Fruit fly (Drosophila melanogaster) whole organism, embryonic: ENCODE data around the gene Gr89a.

Source experiments
- Abd-B ChIP-seq: fragments of 200-800 bp; sonication (Bioruptor generic); optimal IDR thresholded peaks from 2 replicates; lab custom pipeline; 2018; ENCODE audit warnings: missing biosample characterization, mild to moderate bottlenecking, missing genetic modification characterization, moderate library complexity
- Aef1 ChIP-seq: fragments of 200-800 bp; sonication (Bioruptor generic); IDR thresholded peaks from 3 replicates; pipeline ENCODE4 v1.3.6; 2022; ENCODE audit warnings: missing biosample characterization, missing genetic modification characterization
- Blimp-1 ChIP-seq: fragments of 200-800 bp; sonication (Bioruptor generic); optimal IDR thresholded peaks from 3 replicates; lab custom pipeline; 2018; ENCODE audit warnings: missing biosample characterization, missing genetic modification characterization, mild to moderate bottlenecking, moderate library complexity, missing genetic modification reagents
- CG10366 ChIP-seq: fragments of 200-800 bp; sonication (Bioruptor generic); IDR thresholded peaks from 2 replicates; pipeline ENCODE4 v1.3.6; 2022; ENCODE audit warnings: missing biosample characterization, missing genetic modification characterization
- CG12659 ChIP-seq: fragments of 200-800 bp; sonication (Bioruptor generic); optimal IDR thresholded peaks from 3 replicates; lab custom pipeline; 2017; ENCODE audit warnings: mild to moderate bottlenecking, missing biosample characterization, missing genetic modification reagents, missing genetic modification characterization
- CG18764 ChIP-seq: fragments of 200-800 bp; sonication (Bioruptor generic); optimal IDR thresholded peaks from 3 replicates; lab custom pipeline; 2016; ENCODE audit warnings: missing biosample characterization, missing genetic modification characterization
- CG31365 ChIP-seq: fragments of 200-800 bp; sonication (Bioruptor generic); optimal IDR thresholded peaks from 2 replicates; lab custom pipeline; 2018; ENCODE audit warnings: missing biosample characterization, mild to moderate bottlenecking, missing genetic modification characterization
- CG32772 ChIP-seq: fragments of 200-800 bp; sonication (Bioruptor generic); IDR thresholded peaks from 2 replicates; pipeline ENCODE4 v1.3.6; 2022; ENCODE audit warnings: missing biosample characterization, missing genetic modification characterization
- CG5180 ChIP-seq: fragments of 200-800 bp; sonication (Bioruptor generic); optimal IDR thresholded peaks from 3 replicates; lab custom pipeline; 2017; ENCODE audit warnings: missing biosample characterization, missing genetic modification characterization, mild to moderate bottlenecking, moderate library complexity, missing genetic modification reagents
- CG9437 ChIP-seq: fragments of 200-800 bp; sonication (Bioruptor generic); optimal IDR thresholded peaks from 2 replicates; lab custom pipeline; 2018; ENCODE audit warnings: missing biosample characterization, mild to moderate bottlenecking, missing genetic modification characterization
- CG9609 ChIP-seq: fragments of 200-800 bp; sonication (Bioruptor generic); optimal IDR thresholded peaks from 3 replicates; lab custom pipeline; 2016; ENCODE audit warnings: missing biosample characterization, missing genetic modification characterization
- CG9727 ChIP-seq: fragments of 200-800 bp; sonication (Bioruptor generic); optimal IDR thresholded peaks from 3 replicates; lab custom pipeline; 2017; ENCODE audit warnings: missing biosample characterization, mild to moderate bottlenecking, missing genetic modification characterization
- D ChIP-seq, 2 experiments: fragments of 200-800 bp in 1 of 2; fragments of >200 bp in 1 of 2; sonication (Bioruptor generic) in 1 of 2; optimal IDR thresholded peaks; 2 replicates in 1 of 2; 3 replicates in 1 of 2; lab custom pipeline; 2017; ENCODE audit warnings: mild to moderate bottlenecking in 1 of 2, missing biosample characterization in 1 of 2, missing genetic modification characterization in 1 of 2, missing genetic modification reagents in 1 of 2
- Dbx ChIP-seq: fragments of 200-800 bp; sonication (Bioruptor generic); IDR thresholded peaks from 3 replicates; pipeline ENCODE4 v1.3.6; 2022; ENCODE audit warnings: missing biosample characterization, missing genetic modification characterization
- E2f1 ChIP-seq: fragments of 200-800 bp; sonication (Bioruptor generic); IDR thresholded peaks from 2 replicates; pipeline ENCODE4 v1.3.6; 2022; ENCODE audit warnings: missing biosample characterization, missing genetic modification characterization
- Eip74EF ChIP-seq, 2 experiments: fragments of 200-800 bp in 1 of 2; fragments of >200 bp in 1 of 2; sonication (Bioruptor generic) in 1 of 2; optimal IDR thresholded peaks; 2 replicates each; lab custom pipeline; 2017 to 2019; ENCODE audit warnings: missing biosample characterization in 2 of 2, missing genetic modification characterization in 2 of 2, mild to moderate bottlenecking in 1 of 2, moderate library complexity in 1 of 2
- Lim3 ChIP-seq: fragments of 200-800 bp; sonication (Bioruptor generic); IDR thresholded peaks from 2 replicates; pipeline ENCODE4 v1.3.6; 2022; ENCODE audit warnings: missing biosample characterization, missing genetic modification characterization
- MESR4 ChIP-seq: fragments of 200-800 bp; sonication (Bioruptor generic); optimal IDR thresholded peaks from 2 replicates; lab custom pipeline; 2018; ENCODE audit warnings: missing biosample characterization, mild to moderate bottlenecking, missing genetic modification characterization, moderate library complexity
- Max ChIP-seq: fragments of 200-800 bp; sonication (Bioruptor generic); optimal IDR thresholded peaks from 2 replicates; lab custom pipeline; 2016; ENCODE audit warnings: missing biosample characterization, mild to moderate bottlenecking, missing genetic modification characterization
- Med ChIP-seq: fragments of 200-800 bp; sonication (Bioruptor generic); peaks from one replicate; lab custom pipeline; 2016; ENCODE audit warnings: missing biosample characterization, missing genetic modification characterization, mild to moderate bottlenecking, inconsistent platforms, moderate library complexity
- Oaz ChIP-seq: fragments of 200-800 bp; sonication (Bioruptor generic); IDR thresholded peaks from 2 replicates; pipeline ENCODE4 v1.3.6; 2022; ENCODE audit warnings: missing biosample characterization, missing genetic modification characterization
- Pdp1 ChIP-seq, 2 experiments: fragments of 200-800 bp; sonication (Bioruptor generic); optimal IDR thresholded peaks; 3 replicates each; lab custom pipeline; 2016; ENCODE audit warnings: missing biosample characterization in 2 of 2, missing genetic modification characterization in 2 of 2, mild to moderate bottlenecking in 1 of 2, moderate library complexity in 1 of 2
- Scr ChIP-seq: fragments of 200-800 bp; sonication (Bioruptor generic); IDR thresholded peaks from 2 replicates; pipeline ENCODE4 v1.3.6; 2022; ENCODE audit warnings: missing biosample characterization, missing genetic modification characterization; ENCODE audit not compliant: partially characterized antibody
- Stat92E ChIP-seq, 3 experiments: fragments of >200 bp in 2 of 3; fragments of 200-800 bp in 1 of 3; sonication (Bioruptor generic) in 1 of 3; optimal IDR thresholded peaks; 2 replicates each; lab custom pipeline; 2017 to 2019; ENCODE audit warnings: missing biosample characterization in 3 of 3, missing genetic modification characterization in 3 of 3, mild to moderate bottlenecking in 1 of 3, moderate library complexity in 1 of 3
- Taf1 ChIP-seq: fragments of 200-800 bp; sonication (Bioruptor generic); IDR thresholded peaks from 2 replicates; pipeline ENCODE4 v1.3.6; 2022; ENCODE audit warnings: missing biosample characterization, missing genetic modification characterization
- Trl ChIP-seq, 3 experiments: fragments of >200 bp in 2 of 3; fragments of 200-800 bp in 1 of 3; sonication (Bioruptor generic) in 1 of 3; optimal IDR thresholded peaks; 2 replicates in 1 of 3; 3 replicates in 2 of 3; lab custom pipeline; 2016 to 2017; ENCODE audit warnings: missing biosample characterization in 1 of 3, missing genetic modification characterization in 1 of 3
- Xbp1 ChIP-seq: fragments of 200-800 bp; sonication (Bioruptor generic); optimal IDR thresholded peaks from 3 replicates; lab custom pipeline; 2016; ENCODE audit warnings: missing biosample characterization, mild to moderate bottlenecking, missing genetic modification characterization
- Xrp1 ChIP-seq: fragments of 200-800 bp; sonication (Bioruptor generic); IDR thresholded peaks from 2 replicates; pipeline ENCODE4 v1.3.6; 2022; ENCODE audit warnings: missing biosample characterization, missing genetic modification characterization
- amos ChIP-seq: fragments of 200-800 bp; sonication (Bioruptor generic); IDR thresholded peaks from 2 replicates; pipeline ENCODE4 v1.3.6; 2022; ENCODE audit warnings: missing biosample characterization, missing genetic modification characterization; ENCODE audit not compliant: partially characterized antibody
- dysf ChIP-seq: fragments of 200-800 bp; sonication (Bioruptor generic); IDR thresholded peaks from 3 replicates; pipeline ENCODE4 v1.3.6; 2022; ENCODE audit warnings: missing biosample characterization, missing genetic modification characterization
- en ChIP-seq: fragments of 200-800 bp; sonication (Bioruptor generic); optimal IDR thresholded peaks from 2 replicates; lab custom pipeline; 2016; ENCODE audit warnings: missing biosample characterization, missing genetic modification characterization
- gce ChIP-seq: fragments of 200-800 bp; sonication (Bioruptor generic); IDR thresholded peaks from 3 replicates; pipeline ENCODE4 v1.3.6; 2022; ENCODE audit warnings: missing biosample characterization, missing genetic modification characterization
- gfzf ChIP-seq: fragments of 200-800 bp; sonication (Bioruptor generic); optimal IDR thresholded peaks from 2 replicates; lab custom pipeline; 2016; ENCODE audit warnings: missing biosample characterization, mild to moderate bottlenecking, missing genetic modification characterization, moderate library complexity
- hb ChIP-seq: fragments of 200-800 bp; sonication (Bioruptor generic); IDR thresholded peaks from 3 replicates; pipeline ENCODE4 v1.3.6; 2022; ENCODE audit warnings: missing biosample characterization, missing genetic modification characterization; ENCODE audit not compliant: partially characterized antibody
- hkb ChIP-seq, 2 experiments: fragments of 200-800 bp in 1 of 2; fragments of >200 bp in 1 of 2; sonication (Bioruptor generic) in 1 of 2; IDR thresholded peaks in 1 of 2; optimal IDR thresholded peaks in 1 of 2; 2 replicates each; pipeline versions ENCODE4 v1.3.6 to Lab custom; 2017 to 2022; ENCODE audit warnings: missing biosample characterization in 1 of 2, missing genetic modification characterization in 1 of 2
- insv ChIP-seq, 2 experiments: fragments of 200-800 bp; sonication (Bioruptor generic); optimal IDR thresholded peaks; 3 replicates each; lab custom pipeline; 2016 to 2018; ENCODE audit warnings: missing biosample characterization in 2 of 2, missing genetic modification characterization in 2 of 2
- lbe ChIP-seq: fragments of 200-800 bp; sonication (Bioruptor generic); optimal IDR thresholded peaks from 2 replicates; lab custom pipeline; 2016; ENCODE audit warnings: missing biosample characterization, mild to moderate bottlenecking, missing genetic modification characterization
- lov ChIP-seq, 2 experiments: fragments of 200-800 bp in 1 of 2; fragments of >200 bp in 1 of 2; sonication (Bioruptor generic) in 1 of 2; IDR thresholded peaks in 1 of 2; optimal IDR thresholded peaks in 1 of 2; 2 replicates in 1 of 2; 3 replicates in 1 of 2; pipeline versions ENCODE4 v1.3.6 to Lab custom; 2017 to 2022; ENCODE audit warnings: missing biosample characterization in 1 of 2, missing genetic modification characterization in 1 of 2
- peb ChIP-seq: fragments of 200-800 bp; sonication (Bioruptor generic); IDR thresholded peaks from 2 replicates; pipeline ENCODE4 v1.3.6; 2022; ENCODE audit warnings: missing biosample characterization, missing genetic modification characterization
- row ChIP-seq: fragments of 200-800 bp; sonication (Bioruptor generic); IDR thresholded peaks from 3 replicates; pipeline ENCODE4 v1.3.6; 2022; ENCODE audit warnings: missing biosample characterization, missing genetic modification characterization
- slbo ChIP-seq: fragments of 200-800 bp; sonication (Bioruptor generic); IDR thresholded peaks from 2 replicates; pipeline ENCODE4 v1.3.6; 2022; ENCODE audit warnings: missing biosample characterization, missing genetic modification characterization
- slp2 ChIP-seq: fragments of 200-800 bp; sonication (Bioruptor generic); optimal IDR thresholded peaks from 2 replicates; lab custom pipeline; 2016; ENCODE audit warnings: missing biosample characterization, missing genetic modification characterization
- sob ChIP-seq: fragments of 200-800 bp; sonication (Bioruptor generic); IDR thresholded peaks from 2 replicates; pipeline ENCODE4 v1.3.6; 2022; ENCODE audit warnings: missing biosample characterization, missing genetic modification characterization
- sqz ChIP-seq: fragments of 200-800 bp; sonication (Bioruptor generic); optimal IDR thresholded peaks from 3 replicates; lab custom pipeline; 2018; ENCODE audit warnings: missing biosample characterization, mild to moderate bottlenecking, missing genetic modification characterization
- tin ChIP-seq: fragments of 200-800 bp; sonication (Bioruptor generic); optimal IDR thresholded peaks from 3 replicates; lab custom pipeline; 2016; ENCODE audit warnings: missing biosample characterization, missing genetic modification characterization
- wdn ChIP-seq: fragments of 200-800 bp; sonication (Bioruptor generic); IDR thresholded peaks from 2 replicates; pipeline ENCODE4 v1.3.6; 2022; ENCODE audit warnings: missing biosample characterization, missing genetic modification characterization

Gr89a gene

DNA sequence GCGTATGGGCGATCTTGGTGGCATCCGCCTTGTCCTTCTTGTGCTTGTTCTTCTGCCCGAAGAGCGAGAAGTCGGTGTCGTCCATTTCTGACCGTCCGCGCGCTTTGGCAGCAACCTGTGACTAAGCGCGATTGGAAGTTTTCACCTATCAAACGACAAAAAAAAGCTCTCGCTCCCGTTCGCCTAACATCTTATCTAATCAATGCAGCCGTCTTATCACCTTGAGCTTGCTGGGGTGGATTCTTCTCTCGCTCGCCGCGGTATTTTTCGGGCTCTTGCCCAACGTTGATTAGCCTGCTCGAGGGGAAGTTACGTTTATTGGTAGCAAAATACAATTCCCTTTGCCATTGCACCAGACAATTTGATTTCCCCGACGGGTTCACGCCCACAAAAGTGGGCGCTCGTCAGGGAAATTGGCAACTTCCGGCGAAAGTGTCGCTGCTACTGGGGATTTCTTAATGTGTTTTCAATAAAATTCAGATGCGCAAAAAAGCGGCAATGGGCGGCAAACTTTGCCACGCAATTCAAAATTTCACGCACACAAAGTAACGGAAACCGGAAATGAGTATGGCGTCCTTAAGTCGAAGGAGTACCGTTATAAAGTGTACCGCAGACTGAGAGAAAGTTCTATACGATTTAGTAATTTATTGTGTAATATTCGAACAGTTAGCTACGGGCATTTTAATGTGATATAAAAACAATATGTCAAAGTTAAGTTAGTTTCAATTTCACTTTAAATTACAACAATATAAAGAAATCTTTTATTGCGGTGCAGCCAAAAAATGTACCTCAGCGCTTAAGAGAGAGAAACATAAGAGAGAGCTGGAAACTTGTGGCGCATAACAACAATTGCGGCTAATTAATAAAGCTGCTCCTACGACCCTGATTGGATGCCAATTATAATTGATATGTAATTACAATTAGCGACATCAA lies 2.4 kb upstream of the Gr89a start, which contains the start of gene Decay (continued):
- no peak for TF ChIP-seq en (GFP tag; lab: Kevin White, UChicago)
- TF ChIP-seq wdn (GFP tag; lab: Robert Waterston, UW), result no peak
- no peak for TF ChIP-seq lov (optimal IDR thresholded peaks at IDR 0.05; lab: Kevin White, UChicago)
- TF ChIP-seq lov (GFP tag; IDR thresholded peaks at IDR 0.05; lab: Robert Waterston, UW), result no peak
- TF ChIP-seq amos (GFP tag; lab: Robert Waterston, UW), result no peak
- no peak for TF ChIP-seq Stat92E (GFP tag; optimal IDR thresholded peaks at IDR 0.05; lab: Kevin White, UChicago)
- TF ChIP-seq CG12659 (GFP tag; lab: Kevin White, UChicago), result no peak
- no peak for TF ChIP-seq hkb (optimal IDR thresholded peaks at IDR 0.05; lab: Kevin White, UChicago)
- peak; percentile 47; the same call in 1 of the 2 replicates for TF ChIP-seq hkb (GFP tag; IDR thresholded peaks at IDR 0.05; lab: Robert Waterston, UW)
- TF ChIP-seq D (optimal IDR thresholded peaks at IDR 0.05; lab: Kevin White, UChicago), result no peak
- TF ChIP-seq D (GFP tag; optimal IDR thresholded peaks at IDR 0.05; lab: Kevin White, UChicago), result no peak
- no peak for TF ChIP-seq Max (GFP tag; lab: Kevin White, UChicago)
- TF ChIP-seq sob (GFP tag; lab: Robert Waterston, UW), result no peak
- no peak for TF ChIP-seq slbo (GFP tag; lab: Robert Waterston, UW)
- TF ChIP-seq Taf1 (GFP tag; lab: Robert Waterston, UW), result no peak
- TF ChIP-seq MESR4 (GFP tag; lab: Kevin White, UChicago), result no peak
- TF ChIP-seq Med (GFP tag; lab: Kevin White, UChicago), result peak; percentile 75
- TF ChIP-seq lbe (GFP tag; lab: Kevin White, UChicago), result no peak
- no peak for TF ChIP-seq gce (GFP tag; lab: Robert Waterston, UW)
- TF ChIP-seq Oaz (GFP tag; lab: Robert Waterston, UW), result no peak
- TF ChIP-seq Blimp-1 (GFP tag; lab: Kevin White, UChicago), result peak; percentile 20
- no peak for TF ChIP-seq hb
- no peak for TF ChIP-seq Abd-B
- TF ChIP-seq gfzf (GFP tag; lab: Kevin White, UChicago), result no peak
- no peak for TF ChIP-seq tin (GFP tag; lab: Kevin White, UChicago)
- no peak for TF ChIP-seq CG9727 (GFP tag; lab: Kevin White, UChicago)
- peak; percentile 13 to 34 for TF ChIP-seq Trl (optimal IDR thresholded peaks at IDR 0.05; lab: Kevin White, UChicago)
- no peak for TF ChIP-seq Trl (GFP tag; optimal IDR thresholded peaks at IDR 0.05; lab: Kevin White, UChicago)
- no peak for TF ChIP-seq Pdp1 (GFP tag; optimal IDR thresholded peaks at IDR 0.05; lab: Kevin White, UChicago)
- no peak for TF ChIP-seq Aef1 (GFP tag; lab: Robert Waterston, UW)
- no peak for TF ChIP-seq dysf (GFP tag; lab: Robert Waterston, UW)
- TF ChIP-seq row, result peak; percentile 23; the same call in 1 of the 3 replicates
- TF ChIP-seq CG10366 (GFP tag; lab: Robert Waterston, UW), result no peak
- TF ChIP-seq Xbp1 (GFP tag; lab: Kevin White, UChicago), result peak; percentile 2
- TF ChIP-seq Dbx (GFP tag; lab: Robert Waterston, UW), result no peak
- TF ChIP-seq insv (GFP tag; optimal IDR thresholded peaks at IDR 0.05; lab: Kevin White, UChicago), result no peak
- no peak for TF ChIP-seq CG9609 (GFP tag; lab: Kevin White, UChicago)
- TF ChIP-seq CG31365 (tag; lab: Kevin White, UChicago), result no peak
- no peak for TF ChIP-seq E2f1 (GFP tag; lab: Robert Waterston, UW)
- no peak for TF ChIP-seq CG9437 (GFP tag; lab: Kevin White, UChicago)
- no peak for TF ChIP-seq CG32772 (GFP tag; lab: Robert Waterston, UW)
- no peak for TF ChIP-seq slp2 (GFP tag; lab: Kevin White, UChicago)
- TF ChIP-seq peb, result no peak
- TF ChIP-seq Scr (GFP tag; lab: Robert Waterston, UW), result no peak
- TF ChIP-seq Eip74EF (GFP tag; optimal IDR thresholded peaks at IDR 0.05; lab: Kevin White, UChicago), result no peak
- peak; percentile 44; the same call in 1 of the 2 replicates for TF ChIP-seq Xrp1 (GFP tag; lab: Robert Waterston, UW)
- no peak for TF ChIP-seq sqz (GFP tag; lab: Kevin White, UChicago)
- no peak for TF ChIP-seq CG18764
- no peak for TF ChIP-seq Lim3 (GFP tag; lab: Robert Waterston, UW)
- TF ChIP-seq CG5180 (GFP tag; lab: Kevin White, UChicago), result no peak
